Worm (Caenorhabditis elegans) whole organism, L3 larva: Measurements from ENCODE around the gene rps-30.

Source experiments
- aly-2 ChIP-seq: fragments of 150-350 bp; optimal IDR thresholded peaks from 2 replicates; lab custom pipeline; 2014; ENCODE audit warnings: missing biosample characterization, missing genetic modification characterization
- ama-1 ChIP-seq: fragments of 150-350 bp; optimal IDR thresholded peaks from 2 replicates; lab custom pipeline; 2018
- ceh-16 ChIP-seq: sonication (generic microtip); optimal IDR thresholded peaks from 2 replicates; lab custom pipeline; 2017; ENCODE audit warnings: missing biosample characterization, missing genetic modification characterization
- daf-12 ChIP-seq: fragments of 150-350 bp; optimal IDR thresholded peaks from 2 replicates; lab custom pipeline; 2014; ENCODE audit warnings: missing biosample characterization, missing genetic modification reagents, missing genetic modification characterization
- egl-5 ChIP-seq: fragments of 150-350 bp; optimal IDR thresholded peaks from 2 replicates; lab custom pipeline; 2017; ENCODE audit warnings: missing biosample characterization, missing genetic modification reagents, missing genetic modification characterization, inconsistent platforms
- elt-1 ChIP-seq: fragments of 150-350 bp; optimal IDR thresholded peaks from 2 replicates; lab custom pipeline; 2014; ENCODE audit warnings: missing biosample characterization, missing genetic modification characterization
- elt-2 ChIP-seq: sonication (generic microtip); optimal IDR thresholded peaks from 2 replicates; lab custom pipeline; 2016; ENCODE audit warnings: missing genetic modification reagents, mild to moderate bottlenecking, missing genetic modification characterization, missing compliant biosample characterization
- elt-3 ChIP-seq, 3 experiments: fragments of 150-350 bp in 1 of 3; sonication (generic microtip) in 2 of 3; optimal IDR thresholded peaks; 2 replicates in 2 of 3; 4 replicates in 1 of 3; lab custom pipeline; 2014 to 2017; ENCODE audit warnings: missing biosample characterization in 3 of 3, missing genetic modification characterization in 3 of 3
- eor-1 ChIP-seq, 2 experiments: fragments of 150-350 bp; optimal IDR thresholded peaks; 2 replicates each; lab custom pipeline; 2014 to 2018; ENCODE audit warnings: missing biosample characterization in 2 of 2, missing genetic modification characterization in 2 of 2
- fkh-2 ChIP-seq: fragments of 150-350 bp; optimal IDR thresholded peaks from 2 replicates; lab custom pipeline; 2014; ENCODE audit warnings: missing biosample characterization, missing genetic modification reagents, missing genetic modification characterization
- hmg-11 ChIP-seq: sonication (generic microtip); optimal IDR thresholded peaks from 2 replicates; lab custom pipeline; 2016; ENCODE audit warnings: missing genetic modification characterization, missing compliant biosample characterization
- jun-1 ChIP-seq: fragments of 150-350 bp; optimal IDR thresholded peaks from 2 replicates; lab custom pipeline; 2014; ENCODE audit warnings: missing biosample characterization, missing genetic modification reagents, missing genetic modification characterization
- mdl-1 ChIP-seq: fragments of 150-350 bp; optimal IDR thresholded peaks from 2 replicates; lab custom pipeline; 2014; ENCODE audit warnings: missing biosample characterization, missing genetic modification characterization
- mml-1 ChIP-seq: fragments of 150-350 bp; sonication (generic microtip); optimal IDR thresholded peaks from 3 replicates; lab custom pipeline; 2014; ENCODE audit warnings: missing biosample characterization, missing genetic modification characterization
- nfya-1 ChIP-seq: sonication (generic microtip); optimal IDR thresholded peaks from 2 replicates; lab custom pipeline; 2017; ENCODE audit warnings: missing genetic modification characterization, mild to moderate bottlenecking, missing compliant biosample characterization, antibody characterized with exemption, moderate library complexity; ENCODE audit not compliant: insufficient read depth
- nhr-11 ChIP-seq: fragments of 150-350 bp; optimal IDR thresholded peaks from 2 replicates; lab custom pipeline; 2014; ENCODE audit warnings: missing biosample characterization, missing genetic modification characterization
- nhr-12 ChIP-seq: fragments of 150-350 bp; optimal IDR thresholded peaks from 2 replicates; lab custom pipeline; 2014; ENCODE audit warnings: missing biosample characterization, missing genetic modification characterization
- nhr-237 ChIP-seq: fragments of 150-350 bp; optimal IDR thresholded peaks from 2 replicates; lab custom pipeline; 2014; ENCODE audit warnings: missing biosample characterization, missing genetic modification characterization
- nhr-25 ChIP-seq: sonication (generic microtip); optimal IDR thresholded peaks from 2 replicates; lab custom pipeline; 2017; ENCODE audit warnings: missing biosample characterization, missing genetic modification characterization
- nhr-43 ChIP-seq: sonication (generic microtip); optimal IDR thresholded peaks from 2 replicates; lab custom pipeline; 2016; ENCODE audit warnings: mild to moderate bottlenecking, missing genetic modification characterization, missing compliant biosample characterization; ENCODE audit not compliant: poor library complexity, severe bottlenecking
- nhr-76 ChIP-seq: fragments of 150-350 bp; sonication (generic microtip); optimal IDR thresholded peaks from 5 replicates; lab custom pipeline; 2014; ENCODE audit warnings: missing biosample characterization, missing genetic modification characterization
- nhr-77 ChIP-seq: fragments of 150-350 bp; optimal IDR thresholded peaks from 2 replicates; lab custom pipeline; 2014; ENCODE audit warnings: missing biosample characterization, missing genetic modification characterization
- pqm-1 ChIP-seq: fragments of 150-350 bp; optimal IDR thresholded peaks from 2 replicates; lab custom pipeline; 2017; ENCODE audit warnings: missing biosample characterization, missing genetic modification characterization, inconsistent platforms
- sea-2 ChIP-seq: fragments of 150-350 bp; sonication (generic microtip); optimal IDR thresholded peaks from 4 replicates; lab custom pipeline; 2014; ENCODE audit warnings: missing biosample characterization, missing genetic modification reagents, missing genetic modification characterization
- skn-1 ChIP-seq: fragments of 150-350 bp; optimal IDR thresholded peaks from 2 replicates; lab custom pipeline; 2014; ENCODE audit warnings: missing biosample characterization, missing genetic modification characterization
- tbx-2 ChIP-seq: sonication (generic microtip); optimal IDR thresholded peaks from 2 replicates; lab custom pipeline; 2016; ENCODE audit warnings: mild to moderate bottlenecking, missing genetic modification characterization, missing compliant biosample characterization
- unc-39 ChIP-seq: sonication (generic microtip); optimal IDR thresholded peaks from 4 replicates; lab custom pipeline; 2017; ENCODE audit warnings: missing biosample characterization, missing genetic modification characterization
- unc-62 ChIP-seq: fragments of 150-350 bp; sonication (generic microtip); optimal IDR thresholded peaks from 4 replicates; lab custom pipeline; 2014; ENCODE audit warnings: missing biosample characterization, missing genetic modification reagents, missing genetic modification characterization
- zag-1 ChIP-seq: fragments of 150-350 bp; optimal IDR thresholded peaks from 2 replicates; lab custom pipeline; 2014; ENCODE audit warnings: missing biosample characterization, missing genetic modification characterization
- ztf-11 ChIP-seq: fragments of 150-350 bp; optimal IDR thresholded peaks from 2 replicates; lab custom pipeline; 2014; ENCODE audit warnings: missing biosample characterization, missing genetic modification characterization
- ztf-4 ChIP-seq: fragments of 150-350 bp; optimal IDR thresholded peaks from 2 replicates; lab custom pipeline; 2014; ENCODE audit warnings: missing biosample characterization, missing genetic modification characterization

rps-30 gene

DNA sequence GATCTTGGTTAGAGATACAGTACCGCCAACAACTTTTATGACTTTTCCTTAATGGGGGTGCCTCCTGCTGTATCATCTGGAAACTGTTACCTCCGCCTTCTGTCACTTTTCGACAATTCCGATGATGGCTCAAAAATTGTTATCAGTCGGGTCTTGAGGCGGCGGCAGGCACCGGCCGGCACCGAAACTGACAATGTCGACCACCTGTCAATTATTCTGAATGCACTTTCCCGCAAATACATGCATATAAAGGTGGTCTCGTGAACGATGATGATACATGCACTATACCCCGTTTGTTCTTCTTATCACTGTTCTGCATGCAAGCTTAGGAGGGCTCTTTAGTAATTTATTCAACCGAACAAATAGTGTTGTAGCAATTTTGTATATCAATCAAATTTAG, 32.3 kb upstream of the rps-30 start:
- TF ChIP-seq egl-5 (tag; lab: Kevin White, UChicago) (no peak), elt-2 (tag; lab: Kevin White, UChicago) (peak; percentile 98), hmg-11 (tag; lab: Kevin White, UChicago) (no peak), sea-2 (GFP tag; lab: Kevin White, UChicago) (no peak), daf-12 (tag; lab: Kevin White, UChicago) (no peak)

DNA sequence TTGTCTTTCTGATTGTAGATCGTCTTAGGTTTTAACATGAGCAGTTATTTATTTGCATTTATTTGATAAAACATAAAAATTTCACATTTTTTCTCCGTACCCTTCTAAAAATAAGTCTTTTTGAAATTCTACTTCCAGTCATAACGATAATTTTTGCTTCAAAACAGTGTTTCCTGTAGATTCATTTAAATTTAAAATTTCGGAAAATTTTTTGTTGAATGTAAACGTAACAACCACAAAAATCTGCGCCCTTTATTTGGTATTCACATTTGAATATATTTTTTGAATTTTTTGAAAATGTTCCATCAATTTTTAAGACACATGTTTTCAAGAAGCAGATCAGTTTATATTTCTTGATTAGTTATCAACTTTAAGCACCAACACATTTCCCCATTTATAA, 31.0 kb upstream of the rps-30 start:
- TF ChIP-seq fkh-2 (tag; lab: Kevin White, UChicago) (no peak), nhr-25 (tag; lab: Kevin White, UChicago) (no peak), mdl-1 (tag; lab: Kevin White, UChicago) (no peak), nhr-12 (no peak), nhr-76 (tag; lab: Kevin White, UChicago) (no peak), eor-1 (tag; optimal IDR thresholded peaks at IDR 0.05; lab: Kevin White, UChicago) (no peak), aly-2 (no peak), mml-1 (tag; lab: Kevin White, UChicago) (no peak), nhr-43 (no peak), elt-3 (tag; optimal IDR thresholded peaks at IDR 0.05; lab: Kevin White, UChicago) (no peak), unc-39 (no peak), unc-62 (GFP tag; lab: Kevin White, UChicago) (no peak), jun-1 (tag; lab: Kevin White, UChicago) (no peak), ztf-4 (no peak), zag-1 (tag; lab: Kevin White, UChicago) (no peak)

DNA sequence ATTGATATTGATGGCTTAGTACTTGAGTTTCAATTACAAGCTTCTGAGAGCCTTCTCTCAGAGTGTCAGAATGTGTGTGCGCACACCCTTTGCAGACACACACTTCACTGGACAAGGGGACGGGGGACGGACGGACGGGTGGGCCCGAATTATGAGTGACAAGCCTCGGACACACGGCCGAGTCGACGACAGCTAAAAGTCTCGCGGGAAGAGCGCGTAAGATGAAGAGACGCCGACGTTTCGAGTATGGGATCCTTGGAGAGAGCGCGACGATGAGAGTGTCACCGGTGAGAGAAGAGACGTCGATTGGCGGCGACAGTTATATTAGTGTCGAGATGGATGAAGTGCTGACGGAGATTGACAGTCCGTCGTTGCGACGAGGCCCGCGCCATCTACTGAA, 30.5 kb upstream of the rps-30 start:
- TF ChIP-seq skn-1 (tag; lab: Kevin White, UChicago): no peak
- peak; percentile 63 for TF ChIP-seq unc-62 (GFP tag; lab: Kevin White, UChicago)

DNA sequence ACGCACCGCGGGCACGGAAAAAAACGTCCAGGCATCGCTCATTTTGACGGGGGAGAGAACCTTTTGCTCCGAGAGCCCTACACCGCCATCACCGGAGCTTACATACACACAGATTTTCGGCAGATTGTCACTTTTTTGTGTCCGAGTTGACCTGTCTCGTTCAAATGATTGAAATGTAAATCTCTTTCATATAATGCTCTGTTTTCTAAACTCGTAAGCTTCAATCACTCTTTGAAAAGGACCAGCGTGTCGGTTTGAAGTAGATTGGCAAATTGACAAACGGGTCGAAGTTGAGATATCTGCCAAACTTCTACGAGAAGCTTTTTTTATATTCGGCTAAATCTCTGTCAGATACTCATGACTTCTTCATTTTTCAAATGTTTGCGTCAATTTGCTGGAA, 29.2 kb upstream of the rps-30 start:
- no peak for TF ChIP-seq nfya-1 (tag; lab: Kevin White, UChicago)
- TF ChIP-seq daf-12 (tag; lab: Kevin White, UChicago): no peak
- no peak for TF ChIP-seq nhr-12
- TF ChIP-seq fkh-2 (tag; lab: Kevin White, UChicago): no peak
- no peak for TF ChIP-seq ama-1 (lab: Kevin White, UChicago)
- TF ChIP-seq eor-1 (tag; optimal IDR thresholded peaks at IDR 0.05; lab: Kevin White, UChicago): no peak

DNA sequence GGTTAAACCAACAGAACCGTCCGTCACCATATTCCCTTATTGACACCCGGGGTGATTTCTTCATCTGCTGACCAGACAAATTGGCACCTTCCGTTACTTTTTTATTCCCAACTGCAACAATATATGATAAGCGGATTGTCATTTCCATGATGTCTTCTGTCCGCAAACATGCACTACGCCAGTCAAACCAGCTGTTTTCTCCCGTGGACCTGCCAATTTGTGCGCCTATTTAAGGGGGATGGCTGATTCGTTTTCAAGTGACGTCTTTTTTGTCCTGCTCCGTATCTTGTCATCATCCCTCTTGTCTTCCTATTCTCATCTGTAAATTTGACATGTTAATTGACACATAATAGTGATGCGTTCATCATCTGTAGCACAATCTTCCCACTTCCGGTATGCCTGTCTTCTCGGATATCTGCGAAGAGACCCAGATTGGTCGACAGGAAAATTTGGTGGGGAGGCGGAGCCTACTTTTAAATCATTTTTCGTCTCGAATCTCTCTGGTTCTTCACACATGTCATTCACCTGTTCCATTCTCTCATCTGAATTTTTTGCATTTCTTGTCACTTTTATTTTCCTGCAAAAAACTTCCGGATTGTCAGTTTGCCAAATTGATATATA, 28.3 kb upstream of the rps-30 start:
- TF ChIP-seq eor-1 (tag; optimal IDR thresholded peaks at IDR 0.05; lab: Kevin White, UChicago): no peak
- no peak for TF ChIP-seq nhr-237 (tag; lab: Kevin White, UChicago)
- TF ChIP-seq ceh-16 (tag; lab: Kevin White, UChicago): no peak
- TF ChIP-seq tbx-2 (tag; lab: Kevin White, UChicago): no peak
- TF ChIP-seq pqm-1 (tag; lab: Kevin White, UChicago): no peak
- no peak for TF ChIP-seq elt-1 (tag; lab: Kevin White, UChicago)
- TF ChIP-seq ztf-11 (tag; lab: Kevin White, UChicago): no peak
- no peak for TF ChIP-seq nfya-1 (tag; lab: Kevin White, UChicago)
- no peak for TF ChIP-seq nhr-77 (tag; lab: Kevin White, UChicago)
- no peak for TF ChIP-seq nhr-43
- no peak for TF ChIP-seq nhr-25 (tag; lab: Kevin White, UChicago)

DNA sequence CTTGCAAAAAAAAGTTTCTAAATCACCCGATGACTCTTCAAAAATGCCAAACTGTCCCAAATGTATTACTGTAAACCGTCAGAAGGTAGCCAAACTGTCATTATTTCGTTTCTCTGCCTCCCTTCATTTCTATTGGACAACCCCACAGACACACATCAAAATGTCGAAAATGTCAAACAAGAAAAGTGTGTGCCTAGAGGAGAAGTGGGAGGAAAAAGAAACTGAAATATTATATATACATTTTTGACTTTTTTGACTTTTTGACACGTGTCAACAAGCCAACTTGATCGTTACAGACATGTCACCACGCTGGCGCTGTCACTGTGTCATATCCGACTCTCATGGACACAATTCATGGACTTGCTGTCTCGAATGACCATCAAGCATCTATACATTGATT, 26.7 kb upstream of the rps-30 start:
- TF ChIP-seq nhr-76 (tag; lab: Kevin White, UChicago) (no peak), daf-12 (tag; lab: Kevin White, UChicago) (no peak), nhr-11 (no peak)
